Worm (Caenorhabditis elegans) whole organism, early embryonic: ENCODE measurements around the gene R13A1.5.

ENCODE experiments used
- ets-7 ChIP-seq: sonication (generic microtip); optimal IDR thresholded peaks from 2 replicates; lab custom pipeline; 2016; ENCODE audit warnings: missing genotype, missing genetic modification characterization, missing compliant biosample characterization
- sea-1 ChIP-seq: fragments of 200-800 bp; sonication (Bioruptor generic); conservative IDR thresholded peaks from 2 replicates; pipeline ENCODE4 v1.3.6; 2022; ENCODE audit warnings: missing genetic modification characterization, missing compliant biosample characterization
- tbx-37 ChIP-seq: fragments of 200-800 bp; sonication (Bioruptor generic); conservative IDR thresholded peaks from 2 replicates; pipeline ENCODE4 v1.3.6; 2022; ENCODE audit warnings: missing genetic modification reagents, missing genetic modification characterization, missing compliant biosample characterization

- TF ChIP-seq ets-7 (tag; lab: Kevin White, UChicago) (no peak), tbx-37 (no peak), sea-1 (GFP tag; lab: Robert Waterston, UW) (no peak)
These were observed 1.2 kb downstream of the R13A1.5 start for ce11 chrIV:7190409-7190808.
